Worm (Caenorhabditis elegans): ENCODE data around the gene str-1.

ce11 chrIV:7176887-7177286 lies 3.3 kb downstream of the str-1 start, which contains the start of gene str-44:
- TF ChIP-seq ZK546.5 (tag; optimal IDR thresholded peaks at IDR 0.05) (no peak), elt-2 (tag; optimal IDR thresholded peaks at IDR 0.05) (no peak), unc-39 (tag; optimal IDR thresholded peaks at IDR 0.05) (no peak), ama-1 (optimal IDR thresholded peaks at IDR 0.05) (no peak)

Data from whole organism, L3 larva.